Worm (Caenorhabditis elegans) whole organism, L4 larva: Measurements from ENCODE around the gene W05H9.2.

Experiments
- Y48G9A.11 ChIP-seq: fragments of 200-800 bp; sonication (Bioruptor generic); IDR thresholded peaks from 2 replicates; pipeline ENCODE4 v1.3.6; 2022; ENCODE audit warnings: missing genetic modification reagents, missing genetic modification characterization, missing compliant biosample characterization
- Y5F2A.4 ChIP-seq: fragments of 200-800 bp; sonication (Bioruptor generic); optimal IDR thresholded peaks from 2 replicates; lab custom pipeline; 2018; ENCODE audit warnings: mild to moderate bottlenecking, missing genetic modification characterization, missing compliant biosample characterization
- cey-2 ChIP-seq: sonication (generic microtip); optimal IDR thresholded peaks from 3 replicates; lab custom pipeline; 2017; ENCODE audit warnings: missing genetic modification characterization, mild to moderate bottlenecking, missing compliant biosample characterization, antibody characterized with exemption, borderline replicate concordance; ENCODE audit not compliant: insufficient read depth
- daf-12 ChIP-seq: fragments of 150-350 bp; optimal IDR thresholded peaks from 2 replicates; lab custom pipeline; 2014; ENCODE audit warnings: missing biosample characterization, missing genetic modification reagents, missing genetic modification characterization
- mdl-1 ChIP-seq, 2 experiments: fragments of 150-350 bp in 1 of 2; sonication (generic microtip) in 1 of 2; optimal IDR thresholded peaks; 2 replicates each; lab custom pipeline; 2014 to 2017; ENCODE audit warnings: missing biosample characterization in 2 of 2, missing genetic modification characterization in 2 of 2
- nhr-41 ChIP-seq: fragments of 200-800 bp; sonication (Bioruptor generic); IDR thresholded peaks from 2 replicates; pipeline ENCODE4 v1.3.6; 2022; ENCODE audit warnings: missing genetic modification reagents, missing genetic modification characterization, missing compliant biosample characterization
- set-16 ChIP-seq: fragments of 200-800 bp; sonication (Bioruptor generic); IDR thresholded peaks from 2 replicates; pipeline ENCODE4 v1.3.6; 2022; ENCODE audit warnings: missing genetic modification reagents, missing genetic modification characterization, missing compliant biosample characterization
- unc-62 ChIP-seq, 3 experiments: fragments of 150-350 bp in 1 of 3; sonication (generic microtip); optimal IDR thresholded peaks in 2 of 3; peaks in 1 of 3; 1 replicate in 1 of 3; 2 replicates in 2 of 3; lab custom pipeline; 2014 to 2017; ENCODE audit warnings: missing biosample characterization in 3 of 3, missing genetic modification characterization in 3 of 3, missing genetic modification reagents in 3 of 3, missing genotype in 1 of 3
- ztf-11 ChIP-seq: fragments of 150-350 bp; optimal IDR thresholded peaks from 2 replicates; lab custom pipeline; 2014; ENCODE audit warnings: missing biosample characterization, missing genetic modification characterization

DNA sequence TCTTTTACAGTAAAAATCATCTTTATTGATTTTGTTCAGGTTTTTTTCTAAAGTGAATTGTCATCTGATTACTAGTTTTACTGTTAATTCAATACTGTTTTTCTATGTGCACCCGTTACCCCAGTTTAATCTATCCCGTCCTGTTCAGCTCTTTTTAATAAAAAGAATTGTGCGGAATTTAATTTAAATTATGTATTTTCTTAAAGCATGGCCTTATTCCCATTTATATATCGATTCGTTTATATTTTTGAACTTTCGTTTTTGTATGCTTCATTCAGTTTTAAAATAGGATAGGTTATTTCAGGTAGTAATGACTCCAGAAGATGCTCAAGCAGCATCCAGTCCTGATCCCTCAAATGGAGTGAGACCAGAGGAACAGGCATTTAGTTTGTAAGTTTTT lies at the start of gene W05H9.2:
- TF ChIP-seq cey-2 (tag; lab: Kevin White, UChicago): no peak
- no peak for TF ChIP-seq nhr-41 (GFP tag; lab: Robert Waterston, UW)
- no peak for TF ChIP-seq set-16 (GFP tag; lab: Robert Waterston, UW)
- no peak for TF ChIP-seq Y5F2A.4 (GFP tag; lab: Kevin White, UChicago)
- TF ChIP-seq daf-12 (tag; lab: Kevin White, UChicago): no peak
- TF ChIP-seq Y48G9A.11 (GFP tag; lab: Robert Waterston, UW): no peak
- TF ChIP-seq ztf-11: no peak
- no peak for TF ChIP-seq unc-62 (GFP tag; optimal IDR thresholded peaks at IDR 0.05 in 1 of 2; lab: Kevin White, UChicago)
- TF ChIP-seq unc-62 (tag; optimal IDR thresholded peaks at IDR 0.05; lab: Kevin White, UChicago): no peak
- TF ChIP-seq mdl-1 (tag; optimal IDR thresholded peaks at IDR 0.05; lab: Kevin White, UChicago): no peak
